Fruit fly (Drosophila melanogaster): ENCODE data around the gene CG7142.

DNA sequence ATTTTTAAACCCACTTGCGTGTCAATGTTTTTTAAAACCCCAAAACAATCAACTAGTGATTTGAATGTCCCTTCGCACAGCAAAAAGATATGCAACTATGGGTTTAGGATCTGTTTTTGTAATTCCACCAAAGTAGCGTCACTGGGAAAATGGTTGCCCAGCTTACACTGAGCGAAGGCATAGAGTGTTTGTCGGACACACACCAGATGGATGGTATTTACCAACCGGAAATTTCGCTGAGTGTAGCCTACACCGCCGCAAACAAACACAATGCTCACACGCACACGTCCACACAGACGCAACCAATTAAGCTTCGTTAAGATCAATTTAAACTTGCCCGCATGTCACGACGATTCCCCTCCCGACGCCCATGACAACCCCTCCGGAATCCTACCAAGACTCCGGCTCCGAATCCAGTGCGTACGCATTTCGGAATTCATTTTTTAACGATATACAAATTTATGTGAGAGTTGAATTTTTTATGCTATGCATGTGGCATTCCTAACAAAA is 50.6 kb downstream of the CG7142 start:
- TF ChIP-seq Gug (GFP tag; IDR thresholded peaks at IDR 0.05) (no peak), Ets21C (GFP tag; optimal IDR thresholded peaks at IDR 0.05) (no peak)
